Fruit fly (Drosophila melanogaster) whole organism, embryonic: Measurements from ENCODE around the gene CG16854.
A peak's percentile ranks its signal among the peaks of the same experiment; 100 is the strongest.

Source experiments
- BtbVII ChIP-seq: fragments of 200-800 bp; sonication (Bioruptor generic); optimal IDR thresholded peaks from 3 replicates; lab custom pipeline; 2017; ENCODE audit warnings: missing biosample characterization, mild to moderate bottlenecking, missing genetic modification characterization
- CG10959 ChIP-seq: fragments of 200-800 bp; sonication (Bioruptor generic); IDR thresholded peaks from 2 replicates; pipeline ENCODE4 v1.3.6; 2022; ENCODE audit warnings: missing biosample characterization, missing genetic modification characterization
- CG12236 ChIP-seq: fragments of 200-800 bp; sonication (Bioruptor generic); optimal IDR thresholded peaks from 2 replicates; lab custom pipeline; 2016; ENCODE audit warnings: missing biosample characterization, missing genetic modification characterization
- CG13624 ChIP-seq: fragments of 200-800 bp; sonication (Bioruptor generic); optimal IDR thresholded peaks from 2 replicates; lab custom pipeline; 2016; ENCODE audit warnings: missing biosample characterization, missing genetic modification characterization
- CG14710 ChIP-seq: fragments of 200-800 bp; sonication (Bioruptor generic); optimal IDR thresholded peaks from 3 replicates; lab custom pipeline; 2019; ENCODE audit warnings: missing biosample characterization, mild to moderate bottlenecking, missing genetic modification characterization, moderate library complexity
- CG15479 ChIP-seq: fragments of 200-800 bp; sonication (Bioruptor generic); optimal IDR thresholded peaks from 3 replicates; lab custom pipeline; 2019; ENCODE audit warnings: missing biosample characterization, mild to moderate bottlenecking, missing genetic modification characterization, moderate library complexity
- CG17612 ChIP-seq: fragments of 200-800 bp; sonication (Bioruptor generic); IDR thresholded peaks from 2 replicates; pipeline ENCODE4 v1.3.6; 2022; ENCODE audit warnings: missing biosample characterization, missing genetic modification characterization
- CG17802 ChIP-seq: fragments of 200-800 bp; sonication (Bioruptor generic); optimal IDR thresholded peaks from 2 replicates; lab custom pipeline; 2018; ENCODE audit warnings: missing biosample characterization, mild to moderate bottlenecking, missing genetic modification characterization, moderate library complexity
- CG2120 ChIP-seq: fragments of 200-800 bp; sonication (Bioruptor generic); optimal IDR thresholded peaks from 3 replicates; lab custom pipeline; 2016; ENCODE audit warnings: missing biosample characterization, missing genetic modification characterization
- CG31441 ChIP-seq: fragments of 200-800 bp; sonication (Bioruptor generic); IDR thresholded peaks from 2 replicates; pipeline ENCODE4 v1.3.6; 2022; ENCODE audit warnings: missing biosample characterization, missing genetic modification characterization
- CG34376 ChIP-seq: fragments of 200-800 bp; sonication (Bioruptor generic); optimal IDR thresholded peaks from 2 replicates; lab custom pipeline; 2018; ENCODE audit warnings: missing biosample characterization, mild to moderate bottlenecking, missing genetic modification characterization
- CG42726 ChIP-seq: fragments of 200-800 bp; sonication (Bioruptor generic); IDR thresholded peaks from 2 replicates; pipeline ENCODE4 v1.3.6; 2022; ENCODE audit warnings: missing biosample characterization, missing genetic modification characterization; ENCODE audit not compliant: partially characterized antibody
- CG4328 ChIP-seq: fragments of 200-800 bp; sonication (Bioruptor generic); optimal IDR thresholded peaks from 3 replicates; lab custom pipeline; 2017; ENCODE audit warnings: missing biosample characterization, missing genetic modification reagents, missing genetic modification characterization
- CG6175 ChIP-seq: fragments of 200-800 bp; sonication (Bioruptor generic); IDR thresholded peaks from 3 replicates; pipeline ENCODE4 v1.3.6; 2022; ENCODE audit warnings: missing biosample characterization, missing genetic modification characterization
- CG8388 ChIP-seq: fragments of 200-800 bp; sonication (Bioruptor generic); optimal IDR thresholded peaks from 2 replicates; lab custom pipeline; 2019; ENCODE audit warnings: missing biosample characterization, mild to moderate bottlenecking, missing genetic modification characterization, moderate library complexity
- CG8924 ChIP-seq: fragments of 200-800 bp; optimal IDR thresholded peaks from 3 replicates; lab custom pipeline; 2019; ENCODE audit warnings: missing biosample characterization, mild to moderate bottlenecking, missing genetic modification characterization, moderate library complexity
- CG9727 ChIP-seq: fragments of 200-800 bp; sonication (Bioruptor generic); optimal IDR thresholded peaks from 3 replicates; lab custom pipeline; 2017; ENCODE audit warnings: missing biosample characterization, mild to moderate bottlenecking, missing genetic modification characterization
- CrebB ChIP-seq: fragments of 200-800 bp; sonication (Bioruptor generic); optimal IDR thresholded peaks from 3 replicates; lab custom pipeline; 2018; ENCODE audit warnings: missing biosample characterization, mild to moderate bottlenecking, missing genetic modification characterization
- Dip3 ChIP-seq: fragments of 200-800 bp; sonication (Bioruptor generic); optimal IDR thresholded peaks from 3 replicates; lab custom pipeline; 2016; ENCODE audit warnings: missing biosample characterization, missing genetic modification characterization
- Dll ChIP-seq: fragments of 200-800 bp; sonication (Bioruptor generic); IDR thresholded peaks from 4 replicates; pipeline ENCODE4 v1.3.6; 2022; ENCODE audit warnings: missing biosample characterization, missing genetic modification characterization; ENCODE audit not compliant: partially characterized antibody
- Drgx ChIP-seq: fragments of 200-800 bp; sonication (Bioruptor generic); IDR thresholded peaks from 2 replicates; pipeline ENCODE4 v1.3.6; 2022; ENCODE audit warnings: missing biosample characterization, missing genetic modification characterization
- HHEX ChIP-seq: fragments of 200-800 bp; sonication (Bioruptor generic); optimal IDR thresholded peaks from 3 replicates; lab custom pipeline; 2017; ENCODE audit warnings: missing biosample characterization, mild to moderate bottlenecking, missing genetic modification characterization, missing genetic modification reagents
- Jarid2 ChIP-seq: fragments of 200-800 bp; sonication (Bioruptor generic); optimal IDR thresholded peaks from 3 replicates; lab custom pipeline; 2017; ENCODE audit warnings: mild to moderate bottlenecking, missing biosample characterization, missing genetic modification reagents, missing genetic modification characterization
- MBD-R2 ChIP-seq: fragments of 200-800 bp; sonication (Bioruptor generic); IDR thresholded peaks from 2 replicates; pipeline ENCODE4 v1.3.6; 2022; ENCODE audit warnings: missing biosample characterization, missing genetic modification characterization
- Myb ChIP-seq: fragments of 200-800 bp; sonication (Bioruptor generic); optimal IDR thresholded peaks from 2 replicates; lab custom pipeline; 2016; ENCODE audit warnings: missing biosample characterization, missing genetic modification characterization
- NC2α ChIP-seq: fragments of 200-800 bp; sonication (Bioruptor generic); optimal IDR thresholded peaks from 2 replicates; lab custom pipeline; 2016; ENCODE audit warnings: missing biosample characterization, missing genetic modification characterization
- Scr ChIP-seq: fragments of 200-800 bp; sonication (Bioruptor generic); IDR thresholded peaks from 2 replicates; pipeline ENCODE4 v1.3.6; 2022; ENCODE audit warnings: missing biosample characterization, missing genetic modification characterization; ENCODE audit not compliant: partially characterized antibody
- Spps ChIP-seq: fragments of 200-800 bp; sonication (Bioruptor generic); optimal IDR thresholded peaks from 2 replicates; lab custom pipeline; 2018; ENCODE audit warnings: missing biosample characterization, mild to moderate bottlenecking, missing genetic modification characterization
- Sry-β ChIP-seq: fragments of 200-800 bp; sonication (Bioruptor generic); optimal IDR thresholded peaks from 2 replicates; lab custom pipeline; 2018; ENCODE audit warnings: missing biosample characterization, mild to moderate bottlenecking, missing genetic modification characterization, moderate library complexity
- Stat92E ChIP-seq, 3 experiments: fragments of >200 bp in 2 of 3; fragments of 200-800 bp in 1 of 3; sonication (Bioruptor generic) in 1 of 3; optimal IDR thresholded peaks; 2 replicates each; lab custom pipeline; 2017 to 2019; ENCODE audit warnings: missing biosample characterization in 3 of 3, missing genetic modification characterization in 3 of 3, mild to moderate bottlenecking in 1 of 3, moderate library complexity in 1 of 3
- amos ChIP-seq: fragments of 200-800 bp; sonication (Bioruptor generic); IDR thresholded peaks from 2 replicates; pipeline ENCODE4 v1.3.6; 2022; ENCODE audit warnings: missing biosample characterization, missing genetic modification characterization; ENCODE audit not compliant: partially characterized antibody
- cad ChIP-seq: fragments of >200 bp; optimal IDR thresholded peaks from 2 replicates; lab custom pipeline; 2017; ENCODE audit warnings: missing biosample characterization, missing genetic modification characterization
- chif ChIP-seq, 2 experiments: fragments of 200-800 bp; sonication (Bioruptor generic); optimal IDR thresholded peaks; 3 replicates each; lab custom pipeline; 2016; ENCODE audit warnings: missing biosample characterization in 2 of 2, missing genetic modification characterization in 2 of 2
- chm ChIP-seq: fragments of 200-800 bp; sonication (Bioruptor generic); IDR thresholded peaks from 2 replicates; pipeline ENCODE4 v1.3.6; 2022; ENCODE audit warnings: missing biosample characterization, missing genetic modification characterization
- ci ChIP-seq: fragments of 200-800 bp; sonication (Bioruptor generic); IDR thresholded peaks from 3 replicates; pipeline ENCODE4 v1.3.6; 2022; ENCODE audit warnings: missing biosample characterization, missing genetic modification characterization
- disco-r ChIP-seq: fragments of 200-800 bp; sonication (Bioruptor generic); optimal IDR thresholded peaks from 2 replicates; lab custom pipeline; 2016; ENCODE audit warnings: missing biosample characterization, missing genetic modification characterization
- emc ChIP-seq: fragments of 200-800 bp; sonication (Bioruptor generic); optimal IDR thresholded peaks from 2 replicates; lab custom pipeline; 2016; ENCODE audit warnings: missing biosample characterization, missing genetic modification characterization
- eyg ChIP-seq: fragments of 200-800 bp; sonication (Bioruptor generic); optimal IDR thresholded peaks from 3 replicates; lab custom pipeline; 2016; ENCODE audit warnings: missing biosample characterization, missing genetic modification characterization
- ftz-f1 ChIP-seq: fragments of 200-800 bp; sonication (Bioruptor generic); optimal IDR thresholded peaks from 2 replicates; lab custom pipeline; 2016; ENCODE audit warnings: missing biosample characterization, missing genetic modification characterization
- lbe ChIP-seq: fragments of 200-800 bp; sonication (Bioruptor generic); optimal IDR thresholded peaks from 2 replicates; lab custom pipeline; 2016; ENCODE audit warnings: missing biosample characterization, mild to moderate bottlenecking, missing genetic modification characterization
- nau ChIP-seq: fragments of 200-800 bp; sonication (Bioruptor generic); optimal IDR thresholded peaks from 3 replicates; lab custom pipeline; 2017; ENCODE audit warnings: missing biosample characterization, mild to moderate bottlenecking, missing genetic modification characterization, missing genetic modification reagents
- onecut ChIP-seq: fragments of 200-800 bp; sonication (Bioruptor generic); IDR thresholded peaks from 2 replicates; pipeline ENCODE4 v1.3.6; 2022; ENCODE audit warnings: missing biosample characterization, missing genetic modification characterization
- ranshi ChIP-seq: fragments of 200-800 bp; sonication (Bioruptor generic); IDR thresholded peaks from 2 replicates; pipeline ENCODE4 v1.3.6; 2022; ENCODE audit warnings: missing biosample characterization, missing genetic modification characterization
- sens ChIP-seq: fragments of 200-800 bp; sonication (Bioruptor generic); peaks from one replicate; lab custom pipeline; 2016; ENCODE audit warnings: missing biosample characterization, missing genetic modification characterization
- so ChIP-seq: fragments of 200-800 bp; sonication (Bioruptor generic); IDR thresholded peaks from 3 replicates; pipeline ENCODE4 v1.3.6; 2022; ENCODE audit warnings: missing biosample characterization, missing genetic modification characterization
- sqz ChIP-seq: fragments of 200-800 bp; sonication (Bioruptor generic); optimal IDR thresholded peaks from 3 replicates; lab custom pipeline; 2018; ENCODE audit warnings: missing biosample characterization, mild to moderate bottlenecking, missing genetic modification characterization
- sr ChIP-seq: fragments of 200-800 bp; sonication (Bioruptor generic); IDR thresholded peaks from 3 replicates; pipeline ENCODE4 v1.3.6; 2022; ENCODE audit warnings: missing biosample characterization, missing genetic modification characterization
- toy ChIP-seq: fragments of 200-800 bp; sonication (Bioruptor generic); IDR thresholded peaks from 2 replicates; pipeline ENCODE4 v1.3.6; 2022; ENCODE audit warnings: missing biosample characterization, missing genetic modification characterization
- yki ChIP-seq: fragments of >200 bp; optimal IDR thresholded peaks from 3 replicates; lab custom pipeline; 2018
- zen2 ChIP-seq: fragments of 200-800 bp; sonication (Bioruptor generic); IDR thresholded peaks from 3 replicates; pipeline ENCODE4 v1.3.6; 2022; ENCODE audit warnings: missing biosample characterization, missing genetic modification characterization; ENCODE audit not compliant: partially characterized antibody

Gene CG16854

dm6 chr2L:11066887-11067459, 19.5 kb upstream of the CG16854 start, which contains the start of gene Samuel:
TSS of gene Samuel (minus strand) at chr2L:11066998.
- TF ChIP-seq toy (GFP tag; lab: Robert Waterston, UW) (no peak), disco-r (GFP tag; lab: Kevin White, UChicago) (no peak), CG17612 (GFP tag; lab: Robert Waterston, UW) (no peak), eyg (GFP tag; lab: Kevin White, UChicago) (no peak), Scr (GFP tag; lab: Robert Waterston, UW) (peak; percentile 22; the same call in 1 of the 2 replicates), amos (GFP tag; lab: Robert Waterston, UW) (peak; percentile 36; the same call in 1 of the 2 replicates), CG10959 (GFP tag; lab: Robert Waterston, UW) (no peak), chm (GFP tag; lab: Robert Waterston, UW) (peak; percentile 27; the same call in 1 of the 2 replicates), CG14710 (tag; lab: Kevin White, UChicago) (no peak), Stat92E (GFP tag; optimal IDR thresholded peaks at IDR 0.05; lab: Kevin White, UChicago) (peak in 1 of 3 experiments; percentile 37), Jarid2 (peak; percentile 96), Dll (GFP tag; lab: Robert Waterston, UW) (no peak), ranshi (GFP tag; lab: Robert Waterston, UW) (no peak), onecut (GFP tag; lab: Robert Waterston, UW) (peak; percentile 50), Drgx (GFP tag; lab: Robert Waterston, UW) (peak; percentile 33; the same call in 1 of the 2 replicates), so (peak; percentile 28; the same call in 1 of the 3 replicates), emc (GFP tag; lab: Kevin White, UChicago) (no peak), lbe (GFP tag; lab: Kevin White, UChicago) (peak; percentile 65), CG4328 (no peak), CG34376 (GFP tag; lab: Kevin White, UChicago) (peak; percentile 4), chif (GFP tag; optimal IDR thresholded peaks at IDR 0.05; lab: Kevin White, UChicago) (no peak), CG8924 (tag; lab: Kevin White, UChicago) (no peak), ftz-f1 (GFP tag; lab: Kevin White, UChicago) (peak; percentile 21), Myb (GFP tag; lab: Kevin White, UChicago) (no peak), Sry-β (GFP tag; lab: Kevin White, UChicago) (no peak), CrebB (no peak), CG17802 (tag; lab: Kevin White, UChicago) (no peak), CG31441 (GFP tag; lab: Robert Waterston, UW) (peak; percentile 10; the same call in 1 of the 2 replicates), cad (no peak), CG2120 (GFP tag; lab: Kevin White, UChicago) (peak; percentile 13), CG6175 (GFP tag; lab: Robert Waterston, UW) (0 out of 3 replicates have a peak, but pooled peaks have one; percentile 29), sr (no peak), Spps (tag; lab: Kevin White, UChicago) (no peak), MBD-R2 (GFP tag; lab: Robert Waterston, UW) (no peak; the same call in 1 of the 2 replicates), CG8388 (GFP tag; lab: Kevin White, UChicago) (no peak), CG13624 (GFP tag; lab: Kevin White, UChicago) (no peak), sens (GFP tag; lab: Kevin White, UChicago) (peak; percentile 78), zen2 (GFP tag; lab: Robert Waterston, UW) (peak; percentile 34; the same call in 1 of the 3 replicates), yki (lab: Kevin White, UChicago) (peak; percentile 39), BtbVII (peak; percentile 16), sqz (no peak), nau (GFP tag; lab: Kevin White, UChicago) (no peak), CG12236 (GFP tag; lab: Kevin White, UChicago) (no peak), NC2α (GFP tag; lab: Kevin White, UChicago) (no peak), CG15479 (no peak), CG42726 (GFP tag; lab: Robert Waterston, UW) (no peak), ci (GFP tag; lab: Robert Waterston, UW) (0 out of 3 replicates have a peak, but pooled peaks have one; percentile 60), CG9727 (GFP tag; lab: Kevin White, UChicago) (no peak), HHEX (peak; percentile 11), Dip3 (GFP tag; lab: Kevin White, UChicago) (no peak)
